Worm (Caenorhabditis elegans) whole organism, late embryonic: Measurements from ENCODE around the gene srh-47.
"Not testable (repeated sequence)": the region's sequence is repeated elsewhere in the genome, so short reads cannot be mapped to it uniquely, and the experiment has no call there.

Experiments used
- C38D4.7 ChIP-seq: fragments of 200-800 bp; sonication (Bioruptor generic); optimal IDR thresholded peaks from 2 replicates; lab custom pipeline; 2018; ENCODE audit warnings: mild to moderate bottlenecking, missing genetic modification characterization, moderate library complexity, missing compliant biosample characterization
- ceh-24 ChIP-seq: sonication (generic microtip); optimal IDR thresholded peaks from 2 replicates; lab custom pipeline; 2016; ENCODE audit warnings: mild to moderate bottlenecking, missing genetic modification characterization, missing compliant biosample characterization
- ceh-48 ChIP-seq: sonication (generic microtip); optimal IDR thresholded peaks from 2 replicates; lab custom pipeline; 2016; ENCODE audit warnings: missing genetic modification characterization, inconsistent platforms, missing compliant biosample characterization
- dve-1 ChIP-seq: sonication (generic microtip); optimal IDR thresholded peaks from 2 replicates; lab custom pipeline; 2017; ENCODE audit warnings: antibody characterized with exemption, mild to moderate bottlenecking, missing genetic modification characterization, missing compliant biosample characterization
- fkh-10 ChIP-seq: fragments of 150-350 bp; optimal IDR thresholded peaks from 2 replicates; lab custom pipeline; 2014; ENCODE audit warnings: missing biosample characterization, missing genetic modification reagents, missing genetic modification characterization
- gmeb-2 ChIP-seq: sonication (generic microtip); optimal IDR thresholded peaks from 2 replicates; lab custom pipeline; 2016; ENCODE audit warnings: missing genetic modification characterization, inconsistent platforms, missing compliant biosample characterization
- hlh-8 ChIP-seq: sonication (generic microtip); optimal IDR thresholded peaks from 2 replicates; lab custom pipeline; 2016; ENCODE audit warnings: missing genotype, missing genetic modification characterization, missing compliant biosample characterization
- nhr-11 ChIP-seq: fragments of 150-350 bp; optimal IDR thresholded peaks from 2 replicates; lab custom pipeline; 2014; ENCODE audit warnings: missing biosample characterization, missing genetic modification characterization
- odd-2 ChIP-seq: sonication (generic microtip); optimal IDR thresholded peaks from 2 replicates; lab custom pipeline; 2017; ENCODE audit warnings: antibody characterized with exemption, mild to moderate bottlenecking, missing genetic modification characterization, missing compliant biosample characterization
- pha-4 ChIP-seq: fragments of 150-350 bp; optimal IDR thresholded peaks from 2 replicates; lab custom pipeline; 2018; ENCODE audit warnings: missing biosample characterization, missing genetic modification reagents, missing genetic modification characterization
- ref-2 ChIP-seq: sonication (generic microtip); optimal IDR thresholded peaks from 2 replicates; lab custom pipeline; 2016; ENCODE audit warnings: missing genetic modification characterization, missing compliant biosample characterization
- sdc-2 ChIP-seq: sonication (generic microtip); optimal IDR thresholded peaks from 2 replicates; lab custom pipeline; 2016; ENCODE audit warnings: missing genotype, missing genetic modification characterization, missing compliant biosample characterization
- sox-4 ChIP-seq: sonication (generic microtip); optimal IDR thresholded peaks from 2 replicates; lab custom pipeline; 2017; ENCODE audit warnings: mild to moderate bottlenecking, missing genetic modification characterization, inconsistent platforms, missing compliant biosample characterization

DNA sequence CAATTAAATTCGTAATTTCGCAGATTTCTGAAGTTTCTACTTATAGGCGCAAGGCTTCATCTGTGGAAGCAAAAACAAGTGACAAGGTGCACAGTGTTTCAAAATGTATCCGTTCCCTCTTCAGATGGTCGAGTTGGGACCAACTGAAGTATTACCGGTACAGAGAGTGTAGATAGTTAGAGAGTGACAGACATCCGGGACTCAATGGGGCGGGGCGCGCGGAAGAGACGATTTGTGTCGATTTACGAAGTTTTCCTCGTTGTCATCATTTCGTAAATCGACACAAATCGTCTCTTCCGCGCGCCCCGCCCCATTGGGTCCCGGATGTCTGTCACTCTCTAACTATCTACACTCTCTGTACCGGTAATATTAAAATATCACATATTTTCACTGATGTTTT lies 14.3 kb downstream of the srh-47 start, which contains the start of gene C03E10.3:
- not testable (repeated sequence) for TF ChIP-seq ref-2; ceh-48 (tag; lab: Kevin White, UChicago); gmeb-2; pha-4 (tag; lab: Kevin White, UChicago); fkh-10 (GFP tag; lab: Kevin White, UChicago); sdc-2 (tag; lab: Kevin White, UChicago); sox-4 (tag; lab: Kevin White, UChicago); ceh-24 (tag; lab: Kevin White, UChicago); C38D4.7 (GFP tag; lab: Kevin White, UChicago); nhr-11; dve-1 (tag; lab: Kevin White, UChicago); odd-2 (tag; lab: Kevin White, UChicago); hlh-8
